Worm (Caenorhabditis elegans) whole organism, young adult: Measurements from ENCODE around the gene dhhc-14.

Experiments
- B0261.1 ChIP-seq: sonication (generic microtip); optimal IDR thresholded peaks from 2 replicates; lab custom pipeline; 2016; ENCODE audit warnings: mild to moderate bottlenecking, missing genetic modification characterization, moderate library complexity, missing compliant biosample characterization
- D2030.7 ChIP-seq: fragments of 200-800 bp; sonication (Bioruptor generic); IDR thresholded peaks from 2 replicates; pipeline ENCODE4 v1.3.6; 2022; ENCODE audit warnings: missing genetic modification reagents, missing genetic modification characterization, missing compliant biosample characterization
- F10E7.11 ChIP-seq: sonication (generic microtip); optimal IDR thresholded peaks from 2 replicates; lab custom pipeline; 2017; ENCODE audit warnings: mild to moderate bottlenecking, missing genetic modification characterization, moderate library complexity, missing compliant biosample characterization
- F22D6.2 ChIP-seq: sonication (generic microtip); optimal IDR thresholded peaks from 2 replicates; lab custom pipeline; 2016; ENCODE audit warnings: mild to moderate bottlenecking, missing genetic modification characterization, missing compliant biosample characterization
- F37B4.10 ChIP-seq: fragments of 200-800 bp; sonication (Bioruptor generic); IDR thresholded peaks from 2 replicates; pipeline ENCODE4 v1.3.6; 2022; ENCODE audit warnings: missing genetic modification characterization, missing compliant biosample characterization
- F55B11.4 ChIP-seq: sonication (generic microtip); optimal IDR thresholded peaks from 2 replicates; lab custom pipeline; 2016; ENCODE audit warnings: missing compliant biosample characterization, missing genetic modification characterization, borderline replicate concordance; ENCODE audit not compliant: insufficient read depth
- F57A8.1 ChIP-seq: fragments of 200-800 bp; sonication (Bioruptor generic); optimal IDR thresholded peaks from 2 replicates; lab custom pipeline; 2018; ENCODE audit warnings: mild to moderate bottlenecking, missing genetic modification characterization, moderate library complexity, missing compliant biosample characterization
- F57C9.4 ChIP-seq: sonication (generic microtip); optimal IDR thresholded peaks from 2 replicates; lab custom pipeline; 2017; ENCODE audit warnings: mild to moderate bottlenecking, missing genetic modification characterization, missing compliant biosample characterization
- K11D2.4 ChIP-seq: fragments of 200-800 bp; sonication (Bioruptor generic); IDR thresholded peaks from 2 replicates; pipeline ENCODE4 v1.3.6; 2022; ENCODE audit warnings: missing genetic modification reagents, missing genetic modification characterization, missing compliant biosample characterization
- Y53F4B.3 ChIP-seq: fragments of 200-800 bp; sonication (Bioruptor generic); IDR thresholded peaks from 2 replicates; pipeline ENCODE4 v1.3.6; 2022; ENCODE audit warnings: missing genetic modification reagents, missing genetic modification characterization, missing compliant biosample characterization
- Y67H2A.10 ChIP-seq: fragments of 200-800 bp; sonication (Bioruptor generic); conservative IDR thresholded peaks from 2 replicates; pipeline ENCODE4 v1.3.6; 2022; ENCODE audit warnings: missing genetic modification reagents, missing genetic modification characterization, missing compliant biosample characterization
- ZK185.1 ChIP-seq: sonication (generic microtip); optimal IDR thresholded peaks from 2 replicates; lab custom pipeline; 2016; ENCODE audit warnings: mild to moderate bottlenecking, missing genetic modification characterization, missing compliant biosample characterization; ENCODE audit not compliant: poor library complexity, severe bottlenecking
- ama-1 ChIP-seq, 3 experiments: fragments of 150-350 bp in 1 of 3; sonication (generic microtip) in 2 of 3; optimal IDR thresholded peaks; 2 replicates each; lab custom pipeline; 2014 to 2018; ENCODE audit warnings: missing biosample characterization in 2 of 3, missing genetic modification characterization in 2 of 3, missing genetic modification reagents in 2 of 3
- aptf-3 ChIP-seq: fragments of 200-800 bp; sonication (Bioruptor generic); IDR thresholded peaks from 2 replicates; pipeline ENCODE4 v1.3.6; 2022; ENCODE audit warnings: missing genetic modification characterization, missing compliant biosample characterization
- athp-1 ChIP-seq: sonication (generic microtip); optimal IDR thresholded peaks from 2 replicates; lab custom pipeline; 2017; ENCODE audit warnings: mild to moderate bottlenecking, missing genetic modification characterization, missing compliant biosample characterization
- attf-3 ChIP-seq: fragments of 200-800 bp; sonication (Bioruptor generic); conservative IDR thresholded peaks from 2 replicates; pipeline ENCODE4 v1.3.6; 2022; ENCODE audit warnings: missing genetic modification reagents, missing genetic modification characterization, missing compliant biosample characterization
- attf-6 ChIP-seq: fragments of 200-800 bp; sonication (Bioruptor generic); IDR thresholded peaks from 2 replicates; pipeline ENCODE4 v1.3.6; 2022; ENCODE audit warnings: missing genetic modification reagents, missing genetic modification characterization, missing compliant biosample characterization
- bed-2 ChIP-seq: fragments of 200-800 bp; sonication (Bioruptor generic); IDR thresholded peaks from 2 replicates; pipeline ENCODE4 v1.3.6; 2022; ENCODE audit warnings: missing genetic modification reagents, missing genetic modification characterization, missing compliant biosample characterization
- cebp-1 ChIP-seq, 2 experiments: fragments of 200-800 bp in 1 of 2; sonication (Bioruptor generic) in 1 of 2; sonication (generic microtip) in 1 of 2; IDR thresholded peaks in 1 of 2; optimal IDR thresholded peaks in 1 of 2; 2 replicates each; pipeline versions ENCODE4 v1.3.6 to Lab custom; 2017 to 2022; ENCODE audit warnings: missing compliant biosample characterization in 2 of 2, missing genetic modification characterization in 2 of 2, mild to moderate bottlenecking in 1 of 2, missing genetic modification reagents in 1 of 2, moderate library complexity in 1 of 2
- ceh-100 ChIP-seq: fragments of 200-800 bp; sonication (Bioruptor generic); IDR thresholded peaks from 2 replicates; pipeline ENCODE4 v1.3.6; 2022; ENCODE audit warnings: missing genetic modification reagents, missing genetic modification characterization, missing compliant biosample characterization
- ceh-27 ChIP-seq: fragments of 200-800 bp; sonication (Bioruptor generic); optimal IDR thresholded peaks from 2 replicates; lab custom pipeline; 2018; ENCODE audit warnings: mild to moderate bottlenecking, missing genetic modification characterization, moderate library complexity, missing compliant biosample characterization
- ceh-58 ChIP-seq: fragments of 200-800 bp; sonication (Bioruptor generic); IDR thresholded peaks from 2 replicates; pipeline ENCODE4 v1.3.6; 2022; ENCODE audit warnings: missing genetic modification characterization, missing compliant biosample characterization
- dpl-1 ChIP-seq: fragments of 150-350 bp; optimal IDR thresholded peaks from 2 replicates; lab custom pipeline; 2014; ENCODE audit warnings: missing biosample characterization, missing genetic modification reagents, missing genetic modification characterization
- egl-18 ChIP-seq: fragments of 200-800 bp; sonication (Bioruptor generic); IDR thresholded peaks from 2 replicates; pipeline ENCODE4 v1.3.6; 2022; ENCODE audit warnings: missing genetic modification reagents, missing genetic modification characterization, missing compliant biosample characterization
- ekl-4 ChIP-seq: fragments of 200-800 bp; sonication (Bioruptor generic); IDR thresholded peaks from 2 replicates; pipeline ENCODE4 v1.3.6; 2022; ENCODE audit warnings: missing genetic modification reagents, missing genetic modification characterization, missing compliant biosample characterization
- hlh-12 ChIP-seq: sonication (generic microtip); optimal IDR thresholded peaks from 2 replicates; lab custom pipeline; 2016; ENCODE audit warnings: missing genetic modification characterization, missing compliant biosample characterization
- hmg-1.2 ChIP-seq: fragments of 200-800 bp; sonication (Bioruptor generic); IDR thresholded peaks from 2 replicates; pipeline ENCODE4 v1.3.6; 2022; ENCODE audit warnings: missing genetic modification reagents, missing genetic modification characterization, missing compliant biosample characterization
- hmg-20 ChIP-seq: fragments of 200-800 bp; sonication (Bioruptor generic); IDR thresholded peaks from 2 replicates; pipeline ENCODE4 v1.3.6; 2022; ENCODE audit warnings: missing genetic modification reagents, missing genetic modification characterization, missing compliant biosample characterization
- lag-1 ChIP-seq: fragments of 200-800 bp; sonication (Bioruptor generic); IDR thresholded peaks from 2 replicates; pipeline ENCODE4 v1.3.6; 2022; ENCODE audit warnings: missing genetic modification reagents, missing genetic modification characterization, missing compliant biosample characterization
- lin-40 ChIP-seq: sonication (generic microtip); optimal IDR thresholded peaks from 2 replicates; lab custom pipeline; 2016; ENCODE audit warnings: missing genetic modification characterization, mild to moderate bottlenecking, missing compliant biosample characterization, missing genotype, missing genetic modification reagents
- lsy-27 ChIP-seq: sonication (generic microtip); optimal IDR thresholded peaks from 2 replicates; lab custom pipeline; 2017; ENCODE audit warnings: missing genetic modification characterization, mild to moderate bottlenecking, missing compliant biosample characterization, antibody characterized with exemption, missing genotype, borderline replicate concordance; ENCODE audit not compliant: insufficient read depth
- madf-3 ChIP-seq: fragments of 200-800 bp; sonication (Bioruptor generic); IDR thresholded peaks from 2 replicates; pipeline ENCODE4 v1.3.6; 2022; ENCODE audit warnings: missing genetic modification reagents, missing genetic modification characterization, missing compliant biosample characterization
- madf-6 ChIP-seq: fragments of 200-800 bp; sonication (Bioruptor generic); IDR thresholded peaks from 2 replicates; pipeline ENCODE4 v1.3.6; 2022; ENCODE audit warnings: missing genetic modification reagents, missing genetic modification characterization, missing compliant biosample characterization
- mel-28 ChIP-seq: sonication (generic microtip); optimal IDR thresholded peaks from 2 replicates; lab custom pipeline; 2016; ENCODE audit warnings: borderline replicate concordance, mild to moderate bottlenecking, missing genetic modification characterization, missing compliant biosample characterization
- nhr-120 ChIP-seq: fragments of 200-800 bp; sonication (Bioruptor generic); IDR thresholded peaks from 2 replicates; pipeline ENCODE4 v1.3.6; 2022; ENCODE audit warnings: missing genetic modification characterization, missing compliant biosample characterization
- nhr-80 ChIP-seq: sonication (generic microtip); optimal IDR thresholded peaks from 2 replicates; lab custom pipeline; 2016; ENCODE audit warnings: missing genetic modification characterization, missing compliant biosample characterization
- pbrm-1 ChIP-seq: fragments of 200-800 bp; sonication (Bioruptor generic); IDR thresholded peaks from 2 replicates; pipeline ENCODE4 v1.3.6; 2022; ENCODE audit warnings: missing genetic modification reagents, missing genetic modification characterization, missing compliant biosample characterization
- rec-8 ChIP-seq, 2 experiments: sonication (generic microtip); optimal IDR thresholded peaks; 2 replicates each; lab custom pipeline; 2016; ENCODE audit warnings: mild to moderate bottlenecking in 2 of 2, missing genetic modification characterization in 2 of 2, missing genetic modification reagents in 2 of 2, missing genotype in 2 of 2, missing biosample characterization in 1 of 2, missing compliant biosample characterization in 1 of 2, moderate library complexity in 1 of 2
- rpc-1 ChIP-seq, 2 experiments: fragments of 150-350 bp in 1 of 2; sonication (generic microtip) in 1 of 2; optimal IDR thresholded peaks; 2 replicates each; lab custom pipeline; 2014 to 2018; ENCODE audit warnings: missing biosample characterization in 1 of 2, missing genetic modification characterization in 1 of 2, missing genetic modification reagents in 1 of 2, missing genotype in 1 of 2
- snpc-1.1 ChIP-seq: sonication (generic microtip); optimal IDR thresholded peaks from 2 replicates; lab custom pipeline; 2017; ENCODE audit warnings: missing genetic modification characterization, mild to moderate bottlenecking, missing compliant biosample characterization, antibody characterized with exemption, moderate library complexity, missing genotype, missing genetic modification reagents; ENCODE audit not compliant: insufficient read depth
- somi-1 ChIP-seq: fragments of 200-800 bp; sonication (Bioruptor generic); optimal IDR thresholded peaks from 2 replicates; lab custom pipeline; 2018; ENCODE audit warnings: mild to moderate bottlenecking, missing genetic modification characterization, missing compliant biosample characterization
- unc-130 ChIP-seq: sonication (generic microtip); optimal IDR thresholded peaks from 2 replicates; lab custom pipeline; 2016; ENCODE audit warnings: missing genetic modification reagents, missing genetic modification characterization, missing compliant biosample characterization
- unc-62 ChIP-seq: fragments of 150-350 bp; optimal IDR thresholded peaks from 2 replicates; lab custom pipeline; 2014; ENCODE audit warnings: missing biosample characterization, missing genetic modification reagents, missing genetic modification characterization
- zfh-2 ChIP-seq: fragments of 200-800 bp; sonication (Bioruptor generic); conservative IDR thresholded peaks from 2 replicates; pipeline ENCODE4 v1.3.6; 2022; ENCODE audit warnings: missing genetic modification reagents, missing genetic modification characterization, missing compliant biosample characterization
- ztf-18 ChIP-seq: sonication (generic microtip); optimal IDR thresholded peaks from 2 replicates; lab custom pipeline; 2016; ENCODE audit warnings: missing genotype, mild to moderate bottlenecking, missing genetic modification characterization, missing compliant biosample characterization
- ztf-22 ChIP-seq: fragments of 200-800 bp; sonication (Bioruptor generic); optimal IDR thresholded peaks from 2 replicates; lab custom pipeline; 2018; ENCODE audit warnings: mild to moderate bottlenecking, missing genetic modification characterization, moderate library complexity, missing compliant biosample characterization
- ztf-3 ChIP-seq: fragments of 200-800 bp; sonication (Bioruptor generic); optimal IDR thresholded peaks from 2 replicates; lab custom pipeline; 2018; ENCODE audit warnings: mild to moderate bottlenecking, missing genetic modification characterization, missing compliant biosample characterization

dhhc-14 gene

DNA sequence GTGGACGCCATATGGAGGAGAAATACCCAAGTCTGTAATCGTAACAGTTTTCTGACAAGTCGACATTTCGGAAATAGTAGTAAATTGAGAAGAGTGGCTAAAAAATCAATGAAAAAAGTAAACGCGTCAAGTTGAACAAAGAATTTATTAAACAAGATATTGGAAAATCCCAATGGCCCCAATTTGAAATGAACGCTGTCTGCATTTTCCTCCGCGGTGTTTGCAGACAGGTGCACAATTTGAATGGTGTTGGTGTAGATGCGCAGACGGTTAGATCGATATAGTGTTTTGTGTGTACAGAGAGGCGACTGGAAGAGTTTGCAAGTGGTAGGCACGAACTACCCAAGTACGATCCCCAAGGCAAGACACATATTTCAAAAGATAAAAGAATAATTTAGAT, 52.9 kb downstream of the dhhc-14 start, which contains the start of the genes H35N09.2 and H35N09.1:
H35N09.2 (minus strand) TSS at position 54 of the 400 bp plus-strand sequence.
H35N09.1 (plus strand) TSS at position 335 of the 400 bp plus-strand sequence.
- TF ChIP-seq hmg-1.2 (GFP tag; lab: Robert Waterston, UW) (peak; percentile 68; the same call in 1 of the 2 replicates), dpl-1 (GFP tag; lab: Kevin White, UChicago) (no peak), Y67H2A.10 (GFP tag; lab: Robert Waterston, UW) (no peak), nhr-80 (peak; percentile 32), ama-1 (optimal IDR thresholded peaks at IDR 0.05; lab: Kevin White, UChicago) (no peak), ama-1 (GFP tag; optimal IDR thresholded peaks at IDR 0.05; lab: Kevin White, UChicago) (no peak), hlh-12 (no peak), D2030.7 (GFP tag; lab: Robert Waterston, UW) (no peak), hmg-20 (no peak), F10E7.11 (tag; lab: Kevin White, UChicago) (no peak), ztf-18 (tag; lab: Kevin White, UChicago) (no peak), nhr-120 (GFP tag; lab: Robert Waterston, UW) (no peak), lag-1 (GFP tag; lab: Robert Waterston, UW) (no peak), F55B11.4 (tag; lab: Kevin White, UChicago) (no peak), bed-2 (GFP tag; lab: Robert Waterston, UW) (no peak), unc-130 (GFP tag; lab: Kevin White, UChicago) (no peak), K11D2.4 (GFP tag; lab: Robert Waterston, UW) (0 out of 2 replicates have a peak, but pooled peaks have one; percentile 10), ceh-58 (GFP tag; lab: Robert Waterston, UW) (no peak), pbrm-1 (GFP tag; lab: Robert Waterston, UW) (no peak), ekl-4 (no peak), ZK185.1 (no peak), ceh-27 (peak; percentile 18), egl-18 (GFP tag; lab: Robert Waterston, UW) (no peak), aptf-3 (no peak), athp-1 (tag; lab: Kevin White, UChicago) (no peak), rpc-1 (optimal IDR thresholded peaks at IDR 0.05; lab: Kevin White, UChicago) (no peak), rpc-1 (tag; optimal IDR thresholded peaks at IDR 0.05; lab: Kevin White, UChicago) (no peak), mel-28 (no peak), F22D6.2 (no peak), cebp-1 (GFP tag; IDR thresholded peaks at IDR 0.05; lab: Robert Waterston, UW) (no peak), cebp-1 (tag; optimal IDR thresholded peaks at IDR 0.05; lab: Kevin White, UChicago) (peak; percentile 0), rec-8 (tag; optimal IDR thresholded peaks at IDR 0.05; lab: Kevin White, UChicago) (no peak), madf-6 (no peak), B0261.1 (no peak), madf-3 (GFP tag; lab: Robert Waterston, UW) (no peak), ztf-22 (GFP tag; lab: Kevin White, UChicago) (no peak), attf-6 (GFP tag; lab: Robert Waterston, UW) (no peak), zfh-2 (GFP tag; lab: Robert Waterston, UW) (no peak), attf-3 (GFP tag; lab: Robert Waterston, UW) (no peak), F57C9.4 (tag; lab: Kevin White, UChicago) (no peak), lsy-27 (tag; lab: Kevin White, UChicago) (no peak), Y53F4B.3 (GFP tag; lab: Robert Waterston, UW) (no peak), F37B4.10 (GFP tag; lab: Robert Waterston, UW) (no peak), somi-1 (no peak), unc-62 (no peak), F57A8.1 (GFP tag; lab: Kevin White, UChicago) (no peak), lin-40 (no peak), ztf-3 (no peak), ceh-100 (no peak), snpc-1.1 (tag; lab: Kevin White, UChicago) (no peak)
